Worm (Caenorhabditis elegans) whole organism, L4/young adult: Measurements from ENCODE around the gene skr-21.

Source experiments
- W03F9.2 ChIP-seq: fragments of 150-350 bp; optimal IDR thresholded peaks from 2 replicates; lab custom pipeline; 2014; ENCODE audit warnings: missing biosample characterization, missing genetic modification characterization
- dao-5 ChIP-seq: sonication (generic microtip); optimal IDR thresholded peaks from 2 replicates; lab custom pipeline; 2016; ENCODE audit warnings: missing genotype, missing genetic modification characterization, moderate library complexity, missing compliant biosample characterization
- him-1 ChIP-seq: sonication (generic microtip); optimal IDR thresholded peaks from 2 replicates; lab custom pipeline; 2016; ENCODE audit warnings: missing genotype, missing genetic modification reagents, missing genetic modification characterization, missing compliant biosample characterization

DNA sequence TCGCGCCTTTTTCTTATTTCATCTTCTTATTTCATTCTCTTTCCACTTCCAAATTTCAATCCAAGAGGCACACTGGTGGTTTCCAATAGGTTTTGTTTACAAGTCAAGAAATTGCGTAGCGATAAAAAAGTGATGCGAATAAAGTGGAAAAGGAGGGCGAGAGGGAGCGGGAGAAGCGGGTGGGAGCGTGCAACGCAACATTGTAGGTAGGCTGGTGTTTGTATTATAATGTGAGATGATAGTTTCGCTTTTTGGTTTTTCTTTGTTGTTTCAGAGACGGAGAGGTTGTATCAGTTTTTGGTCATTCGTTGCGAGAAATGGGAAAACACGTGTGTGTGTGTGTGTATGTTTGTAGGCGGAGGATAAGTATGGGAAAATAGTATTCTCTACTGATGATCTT lies 23.7 kb upstream of the skr-21 start:
- no peak for TF ChIP-seq W03F9.2 (tag; lab: Kevin White, UChicago)
- TF ChIP-seq him-1 (tag; lab: Kevin White, UChicago) = no peak
- no peak for TF ChIP-seq dao-5 (tag; lab: Kevin White, UChicago)
